Fruit fly (Drosophila melanogaster) whole organism: ENCODE measurements around the gene CG32248.

Experiments used
- CG8478 ChIP-seq: fragments of >200 bp; optimal IDR thresholded peaks from 2 replicates; lab custom pipeline; 2018; ENCODE audit warnings: inconsistent platforms
- Dll ChIP-seq: fragments of >200 bp; optimal IDR thresholded peaks from 2 replicates; lab custom pipeline; 2017
- EcR ChIP-seq, 2 experiments: fragments of >200 bp; optimal IDR thresholded peaks; 2 replicates each; lab custom pipeline; 2017; ENCODE audit warnings: missing biosample characterization in 2 of 2, missing genetic modification characterization in 2 of 2, missing genetic modification reagents in 2 of 2

DNA sequence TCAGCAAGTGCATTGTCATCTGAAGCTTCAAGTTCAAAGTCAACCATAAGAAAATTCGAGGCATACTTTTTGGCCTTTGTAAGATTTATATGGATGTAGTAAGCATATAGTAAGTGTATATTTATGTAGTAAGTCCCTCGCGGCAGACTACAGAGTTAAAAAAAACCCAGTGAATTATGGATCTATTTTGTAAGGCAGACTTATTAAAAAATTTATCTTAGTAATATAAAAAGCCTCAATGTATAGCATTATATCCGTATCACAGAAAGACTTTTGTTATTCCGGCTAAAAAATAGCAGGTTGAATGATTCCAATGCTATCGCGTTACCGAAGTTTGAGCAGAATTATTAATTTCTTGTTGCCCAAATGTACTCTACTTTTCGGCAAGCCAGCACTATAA is 13.1 kb downstream of the CG32248 start:
- no peak for TF ChIP-seq EcR (GFP tag; optimal IDR thresholded peaks at IDR 0.05; lab: Kevin White, UChicago)
- TF ChIP-seq Dll (lab: Kevin White, UChicago) = no peak
- TF ChIP-seq CG8478 (lab: Kevin White, UChicago) = no peak
